Worm (Caenorhabditis elegans) whole organism, L2 larva: ENCODE results near the gene msp-79.

ENCODE experiments used
- ama-1 ChIP-seq: fragments of 150-350 bp; optimal IDR thresholded peaks from 2 replicates; lab custom pipeline; 2018; ENCODE audit warnings: inconsistent platforms
- egl-27 ChIP-seq: sonication (generic microtip); optimal IDR thresholded peaks from 3 replicates; lab custom pipeline; 2017; ENCODE audit warnings: missing biosample characterization, missing genetic modification reagents, missing genetic modification characterization
- elt-1 ChIP-seq: fragments of 150-350 bp; optimal IDR thresholded peaks from 2 replicates; lab custom pipeline; 2014; ENCODE audit warnings: missing biosample characterization, missing genetic modification characterization
- mbf-1 ChIP-seq: sonication (generic microtip); optimal IDR thresholded peaks from 2 replicates; lab custom pipeline; 2017; ENCODE audit warnings: missing biosample characterization, missing genetic modification characterization
- nhr-11 ChIP-seq: fragments of 150-350 bp; optimal IDR thresholded peaks from 2 replicates; lab custom pipeline; 2014; ENCODE audit warnings: missing biosample characterization, missing genetic modification characterization
- nhr-12 ChIP-seq: fragments of 150-350 bp; optimal IDR thresholded peaks from 2 replicates; lab custom pipeline; 2014; ENCODE audit warnings: missing biosample characterization, missing genetic modification characterization
- nhr-77 ChIP-seq: fragments of 150-350 bp; optimal IDR thresholded peaks from 2 replicates; lab custom pipeline; 2014; ENCODE audit warnings: missing biosample characterization, missing genetic modification characterization
- skn-1 ChIP-seq: sonication (generic microtip); optimal IDR thresholded peaks from 2 replicates; lab custom pipeline; 2017; ENCODE audit warnings: missing biosample characterization, missing genetic modification characterization
- snpc-4 ChIP-seq: fragments of 150-350 bp; optimal IDR thresholded peaks from 2 replicates; lab custom pipeline; 2014; ENCODE audit warnings: missing biosample characterization, missing genetic modification characterization
- unc-62 ChIP-seq: fragments of 150-350 bp; optimal IDR thresholded peaks from 2 replicates; lab custom pipeline; 2014; ENCODE audit warnings: missing biosample characterization, missing genetic modification reagents, missing genetic modification characterization
- zag-1 ChIP-seq: fragments of 150-350 bp; optimal IDR thresholded peaks from 2 replicates; lab custom pipeline; 2014; ENCODE audit warnings: missing biosample characterization, missing genetic modification characterization

- TF ChIP-seq egl-27 = no peak
- no peak for TF ChIP-seq nhr-12 (tag; lab: Kevin White, UChicago)
- no peak for TF ChIP-seq nhr-11 (tag; lab: Kevin White, UChicago)
- no peak for TF ChIP-seq unc-62 (GFP tag; lab: Kevin White, UChicago)
- no peak for TF ChIP-seq elt-1 (tag; lab: Kevin White, UChicago)
- TF ChIP-seq snpc-4 (tag; lab: Kevin White, UChicago) = no peak
- TF ChIP-seq nhr-77 (tag; lab: Kevin White, UChicago) = no peak
- no peak for TF ChIP-seq mbf-1 (tag; lab: Kevin White, UChicago)
- TF ChIP-seq ama-1 (lab: Kevin White, UChicago) = no peak
- no peak for TF ChIP-seq zag-1 (tag; lab: Kevin White, UChicago)
- TF ChIP-seq skn-1 (tag; lab: Kevin White, UChicago) = no peak
Measured at ce11 chrIV:9770798-9771197, 3.8 kb upstream of the msp-79 start.
